Fruit fly (Drosophila melanogaster) whole organism, embryonic: ENCODE data around the gene Ns4.
A peak's percentile ranks its signal among the peaks of the same experiment; 100 is the strongest.

ENCODE experiments used
- Ada2b ChIP-seq: fragments of 200-800 bp; sonication (Bioruptor generic); IDR thresholded peaks from 2 replicates; pipeline ENCODE4 v1.3.6; 2022; ENCODE audit warnings: missing biosample characterization, missing genetic modification characterization
- Aef1 ChIP-seq: fragments of 200-800 bp; sonication (Bioruptor generic); IDR thresholded peaks from 3 replicates; pipeline ENCODE4 v1.3.6; 2022; ENCODE audit warnings: missing biosample characterization, missing genetic modification characterization
- CG10543 ChIP-seq: fragments of 200-800 bp; sonication (Bioruptor generic); optimal IDR thresholded peaks from 3 replicates; lab custom pipeline; 2017; ENCODE audit warnings: missing biosample characterization, mild to moderate bottlenecking, missing genetic modification characterization, moderate library complexity
- CG10565 ChIP-seq: fragments of 200-800 bp; sonication (Bioruptor generic); optimal IDR thresholded peaks from 3 replicates; lab custom pipeline; 2016; ENCODE audit warnings: missing biosample characterization, mild to moderate bottlenecking, missing genetic modification characterization
- CG11398 ChIP-seq: fragments of 200-800 bp; sonication (Bioruptor generic); optimal IDR thresholded peaks from 2 replicates; lab custom pipeline; 2016; ENCODE audit warnings: missing biosample characterization, missing genetic modification characterization
- CG14014 ChIP-seq: fragments of 200-800 bp; sonication (Bioruptor generic); IDR thresholded peaks from 2 replicates; pipeline ENCODE4 v1.3.6; 2022; ENCODE audit warnings: missing biosample characterization, missing genetic modification characterization
- CG16779 ChIP-seq: fragments of 200-800 bp; sonication (Bioruptor generic); IDR thresholded peaks from 2 replicates; pipeline ENCODE4 v1.3.6; 2022; ENCODE audit warnings: missing biosample characterization, missing genetic modification characterization
- CG2678 ChIP-seq: fragments of 200-800 bp; sonication (Bioruptor generic); optimal IDR thresholded peaks from 3 replicates; lab custom pipeline; 2019; ENCODE audit warnings: missing biosample characterization, mild to moderate bottlenecking, missing genetic modification characterization, moderate library complexity
- CG31441 ChIP-seq: fragments of 200-800 bp; sonication (Bioruptor generic); IDR thresholded peaks from 2 replicates; pipeline ENCODE4 v1.3.6; 2022; ENCODE audit warnings: missing biosample characterization, missing genetic modification characterization
- CG32767 ChIP-seq: fragments of 200-800 bp; sonication (Bioruptor generic); IDR thresholded peaks from 2 replicates; pipeline ENCODE4 v1.3.6; 2022; ENCODE audit warnings: missing biosample characterization, missing genetic modification characterization
- CG34422 ChIP-seq: fragments of 200-800 bp; sonication (Bioruptor generic); IDR thresholded peaks from 3 replicates; pipeline ENCODE4 v1.3.6; 2022; ENCODE audit warnings: missing biosample characterization, missing genetic modification characterization
- CG3838 ChIP-seq: fragments of 200-800 bp; sonication (Bioruptor generic); optimal IDR thresholded peaks from 3 replicates; lab custom pipeline; 2016; ENCODE audit warnings: missing biosample characterization, missing genetic modification characterization
- CG7357 ChIP-seq: fragments of 200-800 bp; sonication (Bioruptor generic); IDR thresholded peaks from 3 replicates; pipeline ENCODE4 v1.3.6; 2022; ENCODE audit warnings: missing biosample characterization, missing genetic modification characterization
- CG7786 ChIP-seq: fragments of 200-800 bp; sonication (Bioruptor generic); optimal IDR thresholded peaks from 2 replicates; lab custom pipeline; 2016; ENCODE audit warnings: missing biosample characterization, missing genetic modification characterization
- CG7928 ChIP-seq: fragments of 200-800 bp; sonication (Bioruptor generic); optimal IDR thresholded peaks from 2 replicates; lab custom pipeline; 2017; ENCODE audit warnings: missing biosample characterization, mild to moderate bottlenecking, missing genetic modification characterization
- CG8765 ChIP-seq: fragments of 200-800 bp; sonication (Bioruptor generic); IDR thresholded peaks from 2 replicates; pipeline ENCODE4 v1.3.6; 2022; ENCODE audit warnings: missing biosample characterization, missing genetic modification characterization
- CG9437 ChIP-seq: fragments of 200-800 bp; sonication (Bioruptor generic); optimal IDR thresholded peaks from 2 replicates; lab custom pipeline; 2018; ENCODE audit warnings: missing biosample characterization, mild to moderate bottlenecking, missing genetic modification characterization
- CG9727 ChIP-seq: fragments of 200-800 bp; sonication (Bioruptor generic); optimal IDR thresholded peaks from 3 replicates; lab custom pipeline; 2017; ENCODE audit warnings: missing biosample characterization, mild to moderate bottlenecking, missing genetic modification characterization
- Elba2 ChIP-seq: fragments of 200-800 bp; sonication (Bioruptor generic); optimal IDR thresholded peaks from 3 replicates; lab custom pipeline; 2016; ENCODE audit warnings: missing biosample characterization, missing genetic modification characterization
- Ets97D ChIP-seq: fragments of 200-800 bp; sonication (Bioruptor generic); optimal IDR thresholded peaks from 3 replicates; lab custom pipeline; 2016; ENCODE audit warnings: missing biosample characterization, missing genetic modification characterization
- Fer1 ChIP-seq: fragments of 200-800 bp; sonication (Bioruptor generic); optimal IDR thresholded peaks from 2 replicates; lab custom pipeline; 2017; ENCODE audit warnings: missing biosample characterization, mild to moderate bottlenecking, missing genetic modification characterization
- HmgD ChIP-seq: fragments of 200-800 bp; sonication (Bioruptor generic); optimal IDR thresholded peaks from 3 replicates; lab custom pipeline; 2016; ENCODE audit warnings: missing biosample characterization, missing genetic modification characterization
- Hr3 ChIP-seq: fragments of 200-800 bp; sonication (Bioruptor generic); optimal IDR thresholded peaks from 3 replicates; lab custom pipeline; 2016; ENCODE audit warnings: missing biosample characterization, missing genetic modification characterization
- MESR4 ChIP-seq: fragments of 200-800 bp; sonication (Bioruptor generic); optimal IDR thresholded peaks from 2 replicates; lab custom pipeline; 2018; ENCODE audit warnings: missing biosample characterization, mild to moderate bottlenecking, missing genetic modification characterization, moderate library complexity
- Pdp1 ChIP-seq, 2 experiments: fragments of 200-800 bp; sonication (Bioruptor generic); optimal IDR thresholded peaks; 3 replicates each; lab custom pipeline; 2016; ENCODE audit warnings: missing biosample characterization in 2 of 2, missing genetic modification characterization in 2 of 2, mild to moderate bottlenecking in 1 of 2, moderate library complexity in 1 of 2
- Trl ChIP-seq, 3 experiments: fragments of >200 bp in 2 of 3; fragments of 200-800 bp in 1 of 3; sonication (Bioruptor generic) in 1 of 3; optimal IDR thresholded peaks; 2 replicates in 1 of 3; 3 replicates in 2 of 3; lab custom pipeline; 2016 to 2017; ENCODE audit warnings: missing biosample characterization in 1 of 3, missing genetic modification characterization in 1 of 3
- Usf ChIP-seq: fragments of 200-800 bp; sonication (Bioruptor generic); optimal IDR thresholded peaks from 2 replicates; lab custom pipeline; 2017; ENCODE audit warnings: missing genotype, missing biosample characterization, missing genetic modification characterization
- Vsx1 ChIP-seq: fragments of 200-800 bp; sonication (Bioruptor generic); optimal IDR thresholded peaks from 2 replicates; lab custom pipeline; 2017; ENCODE audit warnings: missing biosample characterization, mild to moderate bottlenecking, missing genetic modification characterization, missing genetic modification reagents
- ab ChIP-seq: fragments of 200-800 bp; sonication (Bioruptor generic); optimal IDR thresholded peaks from 2 replicates; lab custom pipeline; 2016; ENCODE audit warnings: missing biosample characterization, missing genetic modification characterization
- bigmax ChIP-seq: fragments of 200-800 bp; sonication (Bioruptor generic); optimal IDR thresholded peaks from 2 replicates; lab custom pipeline; 2018; ENCODE audit warnings: missing biosample characterization, mild to moderate bottlenecking, missing genetic modification characterization
- da ChIP-seq: fragments of 200-800 bp; sonication (Bioruptor generic); optimal IDR thresholded peaks from 2 replicates; lab custom pipeline; 2016; ENCODE audit warnings: missing biosample characterization, missing genetic modification characterization
- danr ChIP-seq: fragments of 200-800 bp; sonication (Bioruptor generic); IDR thresholded peaks from 2 replicates; pipeline ENCODE4 v1.3.6; 2022; ENCODE audit warnings: missing biosample characterization, missing genetic modification characterization
- esg ChIP-seq: fragments of 200-800 bp; sonication (Bioruptor generic); conservative IDR thresholded peaks from 2 replicates; pipeline ENCODE4 v1.3.6; 2022; ENCODE audit warnings: missing biosample characterization, missing genetic modification characterization
- grn ChIP-seq: fragments of 200-800 bp; sonication (Bioruptor generic); optimal IDR thresholded peaks from 3 replicates; lab custom pipeline; 2017; ENCODE audit warnings: missing biosample characterization, missing genetic modification characterization
- insv ChIP-seq, 2 experiments: fragments of 200-800 bp; sonication (Bioruptor generic); optimal IDR thresholded peaks; 3 replicates each; lab custom pipeline; 2016 to 2018; ENCODE audit warnings: missing biosample characterization in 2 of 2, missing genetic modification characterization in 2 of 2
- jumu ChIP-seq: fragments of 200-800 bp; sonication (Bioruptor generic); optimal IDR thresholded peaks from 3 replicates; lab custom pipeline; 2016; ENCODE audit warnings: missing biosample characterization, missing genetic modification characterization
- luna ChIP-seq: fragments of 200-800 bp; sonication (Bioruptor generic); optimal IDR thresholded peaks from 2 replicates; lab custom pipeline; 2016; ENCODE audit warnings: missing biosample characterization, missing genetic modification characterization
- mld ChIP-seq: fragments of 200-800 bp; sonication (Bioruptor generic); IDR thresholded peaks from 3 replicates; pipeline ENCODE4 v1.3.6; 2022; ENCODE audit warnings: missing biosample characterization, missing genetic modification characterization; ENCODE audit not compliant: partially characterized antibody
- nerfin-2 ChIP-seq: fragments of 200-800 bp; sonication (Bioruptor generic); IDR thresholded peaks from 2 replicates; pipeline ENCODE4 v1.3.6; 2022; ENCODE audit warnings: missing biosample characterization, missing genetic modification characterization; ENCODE audit not compliant: partially characterized antibody
- odd ChIP-seq: fragments of 200-800 bp; sonication (Bioruptor generic); optimal IDR thresholded peaks from 2 replicates; lab custom pipeline; 2017; ENCODE audit warnings: missing biosample characterization, mild to moderate bottlenecking, missing genetic modification characterization
- org-1 ChIP-seq: fragments of 200-800 bp; sonication (Bioruptor generic); optimal IDR thresholded peaks from 2 replicates; lab custom pipeline; 2017; ENCODE audit warnings: missing biosample characterization, missing genetic modification characterization
- pros ChIP-seq: fragments of 200-800 bp; sonication (Bioruptor generic); optimal IDR thresholded peaks from 3 replicates; lab custom pipeline; 2019; ENCODE audit warnings: missing biosample characterization, mild to moderate bottlenecking, missing genetic modification characterization, moderate library complexity
- ranshi ChIP-seq: fragments of 200-800 bp; sonication (Bioruptor generic); IDR thresholded peaks from 2 replicates; pipeline ENCODE4 v1.3.6; 2022; ENCODE audit warnings: missing biosample characterization, missing genetic modification characterization
- sisA ChIP-seq: fragments of 200-800 bp; sonication (Bioruptor generic); IDR thresholded peaks from 2 replicates; pipeline ENCODE4 v1.3.6; 2022; ENCODE audit warnings: missing biosample characterization, missing genetic modification characterization
- slbo ChIP-seq: fragments of 200-800 bp; sonication (Bioruptor generic); IDR thresholded peaks from 2 replicates; pipeline ENCODE4 v1.3.6; 2022; ENCODE audit warnings: missing biosample characterization, missing genetic modification characterization
- sna ChIP-seq: fragments of 200-800 bp; sonication (Bioruptor generic); IDR thresholded peaks from 2 replicates; pipeline ENCODE4 v1.3.6; 2022; ENCODE audit warnings: missing biosample characterization, missing genetic modification characterization; ENCODE audit not compliant: partially characterized antibody
- stwl ChIP-seq: fragments of 200-800 bp; sonication (Bioruptor generic); optimal IDR thresholded peaks from 3 replicates; lab custom pipeline; 2018; ENCODE audit warnings: missing biosample characterization, mild to moderate bottlenecking, missing genetic modification characterization, moderate library complexity
- unpg ChIP-seq: fragments of 200-800 bp; sonication (Bioruptor generic); optimal IDR thresholded peaks from 3 replicates; lab custom pipeline; 2018; ENCODE audit warnings: missing biosample characterization, mild to moderate bottlenecking, missing genetic modification characterization, moderate library complexity
- wek ChIP-seq: fragments of 200-800 bp; sonication (Bioruptor generic); optimal IDR thresholded peaks from 3 replicates; lab custom pipeline; 2018; ENCODE audit warnings: missing biosample characterization, mild to moderate bottlenecking, missing genetic modification characterization, moderate library complexity
- zf30C ChIP-seq: fragments of 200-800 bp; sonication (Bioruptor generic); optimal IDR thresholded peaks from 3 replicates; lab custom pipeline; 2018; ENCODE audit warnings: missing biosample characterization, mild to moderate bottlenecking, missing genetic modification characterization
- zfh2 ChIP-seq: fragments of 200-800 bp; sonication (Bioruptor generic); optimal IDR thresholded peaks from 2 replicates; lab custom pipeline; 2016; ENCODE audit warnings: missing biosample characterization, missing genetic modification characterization

Ns4 gene

dm6 chr2L:20793881-20794280 is 41.6 kb downstream of the Ns4 start (continued):
- TF ChIP-seq Trl (optimal IDR thresholded peaks at IDR 0.05; lab: Kevin White, UChicago) = peak; percentile 54 to 69
- TF ChIP-seq Trl (GFP tag; optimal IDR thresholded peaks at IDR 0.05; lab: Kevin White, UChicago) = peak; percentile 33
- no peak for TF ChIP-seq CG32767 (GFP tag; lab: Robert Waterston, UW)
- no peak for TF ChIP-seq Vsx1 (GFP tag; lab: Kevin White, UChicago)
- TF ChIP-seq stwl (tag; lab: Kevin White, UChicago) = no peak
- TF ChIP-seq esg = no peak
- TF ChIP-seq Hr3 = no peak
- no peak for TF ChIP-seq CG3838 (GFP tag; lab: Kevin White, UChicago)
- TF ChIP-seq CG34422 (GFP tag; lab: Robert Waterston, UW) = no peak; the same call in 2 of the 3 replicates
- TF ChIP-seq bigmax (GFP tag; lab: Kevin White, UChicago) = no peak
- no peak for TF ChIP-seq org-1
- TF ChIP-seq CG11398 (GFP tag; lab: Kevin White, UChicago) = peak; percentile 25
- no peak for TF ChIP-seq da (GFP tag; lab: Kevin White, UChicago)
- no peak for TF ChIP-seq luna
- TF ChIP-seq wek (GFP tag; lab: Kevin White, UChicago) = peak; percentile 18
- no peak for TF ChIP-seq unpg (GFP tag; lab: Kevin White, UChicago)
- no peak for TF ChIP-seq sna (GFP tag; lab: Robert Waterston, UW)
- no peak for TF ChIP-seq zfh2 (GFP tag; lab: Kevin White, UChicago)
- no peak for TF ChIP-seq mld (GFP tag; lab: Robert Waterston, UW)
- TF ChIP-seq CG9727 (GFP tag; lab: Kevin White, UChicago) = no peak
- peak; percentile 50 for TF ChIP-seq Fer1
- TF ChIP-seq CG10543 (GFP tag; lab: Kevin White, UChicago) = peak; percentile 57
- TF ChIP-seq odd = no peak
- TF ChIP-seq CG7928 (GFP tag; lab: Kevin White, UChicago) = no peak
- TF ChIP-seq CG7786 (GFP tag; lab: Kevin White, UChicago) = no peak
- no peak for TF ChIP-seq zf30C (GFP tag; lab: Kevin White, UChicago)
- TF ChIP-seq Ada2b (GFP tag; lab: Robert Waterston, UW) = no peak
- no peak for TF ChIP-seq CG31441 (GFP tag; lab: Robert Waterston, UW)
- TF ChIP-seq jumu (GFP tag; lab: Kevin White, UChicago) = no peak
- TF ChIP-seq Usf (GFP tag; lab: Kevin White, UChicago) = no peak
- TF ChIP-seq Pdp1 (GFP tag; optimal IDR thresholded peaks at IDR 0.05; lab: Kevin White, UChicago) = no peak
- TF ChIP-seq slbo (GFP tag; lab: Robert Waterston, UW) = peak; percentile 47; the same call in 1 of the 2 replicates
- peak; percentile 70 for TF ChIP-seq CG16779 (GFP tag; lab: Robert Waterston, UW)
- no peak for TF ChIP-seq MESR4 (GFP tag; lab: Kevin White, UChicago)
- no peak for TF ChIP-seq ab (GFP tag; lab: Kevin White, UChicago)
- no peak for TF ChIP-seq grn
- TF ChIP-seq Ets97D (GFP tag; lab: Kevin White, UChicago) = no peak
- no peak for TF ChIP-seq danr (GFP tag; lab: Robert Waterston, UW)
- TF ChIP-seq Aef1 (GFP tag; lab: Robert Waterston, UW) = no peak
- no peak for TF ChIP-seq CG8765 (GFP tag; lab: Robert Waterston, UW)
- TF ChIP-seq Elba2 (GFP tag; lab: Kevin White, UChicago) = no peak
- no peak for TF ChIP-seq CG10565 (GFP tag; lab: Kevin White, UChicago)
- no peak for TF ChIP-seq CG2678 (tag; lab: Kevin White, UChicago)
- TF ChIP-seq ranshi (GFP tag; lab: Robert Waterston, UW) = no peak
- TF ChIP-seq insv (GFP tag; optimal IDR thresholded peaks at IDR 0.05; lab: Kevin White, UChicago) = no peak
- TF ChIP-seq CG9437 (GFP tag; lab: Kevin White, UChicago) = no peak
- TF ChIP-seq CG14014 (GFP tag; lab: Robert Waterston, UW) = peak; percentile 36; the same call in 1 of the 2 replicates
- TF ChIP-seq CG7357 (GFP tag; lab: Robert Waterston, UW) = 0 out of 3 replicates have a peak, but pooled peaks have one; percentile 21
- 0 out of 2 replicates have a peak, but pooled peaks have one; percentile 31 for TF ChIP-seq nerfin-2 (GFP tag; lab: Robert Waterston, UW)
- TF ChIP-seq HmgD (GFP tag; lab: Kevin White, UChicago) = no peak
- TF ChIP-seq sisA = no peak
- no peak for TF ChIP-seq pros
